Fruit fly (Drosophila melanogaster) whole organism, embryonic: Measurements from ENCODE around the gene cic.
A peak's percentile ranks its signal among the peaks of the same experiment; 100 is the strongest.

Source experiments
- Atf6 ChIP-seq: fragments of 200-800 bp; sonication (Bioruptor generic); IDR thresholded peaks from 2 replicates; pipeline ENCODE4 v1.3.6; 2022; ENCODE audit warnings: missing biosample characterization, missing genetic modification characterization
- Bgb ChIP-seq: fragments of 200-800 bp; sonication (Bioruptor generic); IDR thresholded peaks from 2 replicates; pipeline ENCODE4 v1.3.6; 2022; ENCODE audit warnings: missing biosample characterization, missing genetic modification characterization; ENCODE audit not compliant: partially characterized antibody
- Bteb2 ChIP-seq: fragments of 200-800 bp; sonication (Bioruptor generic); optimal IDR thresholded peaks from 2 replicates; lab custom pipeline; 2016; ENCODE audit warnings: missing biosample characterization, missing genetic modification characterization
- CG10209 ChIP-seq: fragments of 200-800 bp; sonication (Bioruptor generic); optimal IDR thresholded peaks from 3 replicates; lab custom pipeline; 2017; ENCODE audit warnings: missing biosample characterization, mild to moderate bottlenecking, missing genetic modification characterization, missing genetic modification reagents
- CG10267 ChIP-seq: fragments of 200-800 bp; sonication (Bioruptor generic); optimal IDR thresholded peaks from 2 replicates; lab custom pipeline; 2018; ENCODE audit warnings: missing biosample characterization, mild to moderate bottlenecking, missing genetic modification characterization, moderate library complexity
- CG12942 ChIP-seq: fragments of 200-800 bp; sonication (Bioruptor generic); optimal IDR thresholded peaks from 3 replicates; lab custom pipeline; 2016; ENCODE audit warnings: missing biosample characterization, missing genetic modification characterization
- CG15479 ChIP-seq: fragments of 200-800 bp; sonication (Bioruptor generic); optimal IDR thresholded peaks from 3 replicates; lab custom pipeline; 2019; ENCODE audit warnings: missing biosample characterization, mild to moderate bottlenecking, missing genetic modification characterization, moderate library complexity
- CG1602 ChIP-seq: fragments of 200-800 bp; sonication (Bioruptor generic); optimal IDR thresholded peaks from 3 replicates; lab custom pipeline; 2016; ENCODE audit warnings: missing biosample characterization, missing genetic modification characterization
- CG17912 ChIP-seq: fragments of 200-800 bp; sonication (Bioruptor generic); optimal IDR thresholded peaks from 2 replicates; lab custom pipeline; 2018; ENCODE audit warnings: missing biosample characterization, mild to moderate bottlenecking, missing genetic modification characterization
- CG2129 ChIP-seq: fragments of 200-800 bp; sonication (Bioruptor generic); IDR thresholded peaks from 2 replicates; pipeline ENCODE4 v1.3.6; 2022; ENCODE audit warnings: missing biosample characterization, missing genetic modification characterization; ENCODE audit not compliant: partially characterized antibody
- CG4820 ChIP-seq: fragments of 200-800 bp; sonication (Bioruptor generic); optimal IDR thresholded peaks from 3 replicates; lab custom pipeline; 2016; ENCODE audit warnings: missing biosample characterization, missing genetic modification characterization
- CG7786 ChIP-seq: fragments of 200-800 bp; sonication (Bioruptor generic); optimal IDR thresholded peaks from 2 replicates; lab custom pipeline; 2016; ENCODE audit warnings: missing biosample characterization, missing genetic modification characterization
- CG7839 ChIP-seq: fragments of 200-800 bp; sonication (Bioruptor generic); optimal IDR thresholded peaks from 3 replicates; lab custom pipeline; 2018; ENCODE audit warnings: missing biosample characterization, mild to moderate bottlenecking, missing genetic modification characterization, moderate library complexity
- CG8359 ChIP-seq: fragments of 200-800 bp; sonication (Bioruptor generic); optimal IDR thresholded peaks from 2 replicates; lab custom pipeline; 2017; ENCODE audit warnings: missing biosample characterization, mild to moderate bottlenecking, missing genetic modification characterization, borderline replicate concordance
- CG8388 ChIP-seq: fragments of 200-800 bp; sonication (Bioruptor generic); optimal IDR thresholded peaks from 2 replicates; lab custom pipeline; 2019; ENCODE audit warnings: missing biosample characterization, mild to moderate bottlenecking, missing genetic modification characterization, moderate library complexity
- Dek ChIP-seq: fragments of 200-800 bp; sonication (Bioruptor generic); optimal IDR thresholded peaks from 3 replicates; lab custom pipeline; 2019; ENCODE audit warnings: missing biosample characterization, mild to moderate bottlenecking, missing genetic modification characterization, moderate library complexity
- Dref ChIP-seq: fragments of 200-800 bp; sonication (Bioruptor generic); IDR thresholded peaks from 2 replicates; pipeline ENCODE4 v1.3.6; 2022; ENCODE audit warnings: missing biosample characterization, missing genetic modification characterization
- Fer1 ChIP-seq: fragments of 200-800 bp; sonication (Bioruptor generic); optimal IDR thresholded peaks from 2 replicates; lab custom pipeline; 2017; ENCODE audit warnings: missing biosample characterization, mild to moderate bottlenecking, missing genetic modification characterization
- GATAe ChIP-seq: fragments of 200-800 bp; sonication (Bioruptor generic); conservative IDR thresholded peaks from 2 replicates; pipeline ENCODE4 v1.3.6; 2022; ENCODE audit warnings: missing biosample characterization, missing genetic modification characterization
- HLH4C ChIP-seq: fragments of 200-800 bp; sonication (Bioruptor generic); IDR thresholded peaks from 3 replicates; pipeline ENCODE4 v1.3.6; 2022; ENCODE audit warnings: missing biosample characterization, missing genetic modification characterization; ENCODE audit not compliant: partially characterized antibody
- Lim3 ChIP-seq: fragments of 200-800 bp; sonication (Bioruptor generic); IDR thresholded peaks from 2 replicates; pipeline ENCODE4 v1.3.6; 2022; ENCODE audit warnings: missing biosample characterization, missing genetic modification characterization
- Mrtf ChIP-seq: fragments of 200-800 bp; sonication (Bioruptor generic); IDR thresholded peaks from 3 replicates; pipeline ENCODE4 v1.3.6; 2022; ENCODE audit warnings: missing biosample characterization, missing genetic modification characterization
- NK7.1 ChIP-seq: fragments of 200-800 bp; sonication (Bioruptor generic); optimal IDR thresholded peaks from 3 replicates; lab custom pipeline; 2016; ENCODE audit warnings: missing biosample characterization, missing genetic modification characterization
- Nf-YA ChIP-seq: fragments of 200-800 bp; sonication (Bioruptor generic); IDR thresholded peaks from 2 replicates; pipeline ENCODE4 v1.3.6; 2022; ENCODE audit warnings: missing biosample characterization, missing genetic modification characterization
- Sox102F ChIP-seq: fragments of 200-800 bp; sonication (Bioruptor generic); optimal IDR thresholded peaks from 2 replicates; lab custom pipeline; 2018; ENCODE audit warnings: missing biosample characterization, mild to moderate bottlenecking, missing genetic modification characterization, moderate library complexity
- Taf1 ChIP-seq: fragments of 200-800 bp; sonication (Bioruptor generic); IDR thresholded peaks from 2 replicates; pipeline ENCODE4 v1.3.6; 2022; ENCODE audit warnings: missing biosample characterization, missing genetic modification characterization
- Tbp ChIP-seq: fragments of >200 bp; optimal IDR thresholded peaks from 2 replicates; lab custom pipeline; 2018; ENCODE audit warnings: missing biosample characterization, missing genetic modification characterization
- YL-1 ChIP-seq: fragments of 200-800 bp; sonication (Bioruptor generic); optimal IDR thresholded peaks from 3 replicates; lab custom pipeline; 2017; ENCODE audit warnings: missing biosample characterization, mild to moderate bottlenecking, missing genetic modification characterization
- ab ChIP-seq: fragments of 200-800 bp; sonication (Bioruptor generic); optimal IDR thresholded peaks from 2 replicates; lab custom pipeline; 2016; ENCODE audit warnings: missing biosample characterization, missing genetic modification characterization
- aop ChIP-seq: fragments of 200-800 bp; sonication (Bioruptor generic); IDR thresholded peaks from 2 replicates; pipeline ENCODE4 v1.3.6; 2022; ENCODE audit warnings: missing biosample characterization, missing genetic modification characterization
- ash1 ChIP-seq: fragments of 200-800 bp; sonication (Bioruptor generic); optimal IDR thresholded peaks from 2 replicates; lab custom pipeline; 2018; ENCODE audit warnings: missing biosample characterization, mild to moderate bottlenecking, missing genetic modification characterization
- br ChIP-seq: fragments of >200 bp; optimal IDR thresholded peaks from 2 replicates; lab custom pipeline; 2017
- croc ChIP-seq: fragments of 200-800 bp; sonication (Bioruptor generic); conservative IDR thresholded peaks from 3 replicates; pipeline ENCODE4 v1.3.6; 2022; ENCODE audit warnings: missing biosample characterization, missing genetic modification characterization
- ewg ChIP-seq: fragments of 200-800 bp; sonication (Bioruptor generic); optimal IDR thresholded peaks from 3 replicates; lab custom pipeline; 2017; ENCODE audit warnings: mild to moderate bottlenecking, missing biosample characterization, missing genetic modification reagents, missing genetic modification characterization
- fd64A ChIP-seq: fragments of 200-800 bp; sonication (Bioruptor generic); optimal IDR thresholded peaks from 3 replicates; lab custom pipeline; 2018; ENCODE audit warnings: missing biosample characterization, mild to moderate bottlenecking, missing genetic modification characterization
- ftz-f1 ChIP-seq: fragments of 200-800 bp; sonication (Bioruptor generic); optimal IDR thresholded peaks from 2 replicates; lab custom pipeline; 2016; ENCODE audit warnings: missing biosample characterization, missing genetic modification characterization
- jigr1 ChIP-seq: fragments of 200-800 bp; sonication (Bioruptor generic); IDR thresholded peaks from 3 replicates; pipeline ENCODE4 v1.3.6; 2022; ENCODE audit warnings: missing biosample characterization, missing genetic modification characterization
- nau ChIP-seq: fragments of 200-800 bp; sonication (Bioruptor generic); optimal IDR thresholded peaks from 3 replicates; lab custom pipeline; 2017; ENCODE audit warnings: missing biosample characterization, mild to moderate bottlenecking, missing genetic modification characterization, missing genetic modification reagents
- oc ChIP-seq: fragments of 200-800 bp; sonication (Bioruptor generic); optimal IDR thresholded peaks from 2 replicates; lab custom pipeline; 2018; ENCODE audit warnings: missing biosample characterization, mild to moderate bottlenecking, missing genetic modification characterization, moderate library complexity
- pnt ChIP-seq: fragments of 200-800 bp; sonication (Bioruptor generic); optimal IDR thresholded peaks from 3 replicates; lab custom pipeline; 2016; ENCODE audit warnings: missing biosample characterization, missing genetic modification characterization
- run ChIP-seq: fragments of 200-800 bp; sonication (Bioruptor generic); optimal IDR thresholded peaks from 3 replicates; lab custom pipeline; 2018; ENCODE audit warnings: missing biosample characterization, mild to moderate bottlenecking, missing genetic modification characterization
- sima ChIP-seq: fragments of 200-800 bp; sonication (Bioruptor generic); optimal IDR thresholded peaks from 2 replicates; lab custom pipeline; 2016; ENCODE audit warnings: missing biosample characterization, missing genetic modification characterization
- sug ChIP-seq: fragments of 200-800 bp; optimal IDR thresholded peaks from 2 replicates; lab custom pipeline; 2019; ENCODE audit warnings: missing biosample characterization, mild to moderate bottlenecking, missing genetic modification characterization, moderate library complexity
- tll ChIP-seq, 2 experiments: fragments of 200-800 bp in 1 of 2; fragments of >200 bp in 1 of 2; sonication (Bioruptor generic) in 1 of 2; optimal IDR thresholded peaks; 2 replicates each; lab custom pipeline; 2017 to 2019; ENCODE audit warnings: missing biosample characterization in 2 of 2, missing genetic modification characterization in 2 of 2, mild to moderate bottlenecking in 1 of 2, moderate library complexity in 1 of 2
- toy ChIP-seq: fragments of 200-800 bp; sonication (Bioruptor generic); IDR thresholded peaks from 2 replicates; pipeline ENCODE4 v1.3.6; 2022; ENCODE audit warnings: missing biosample characterization, missing genetic modification characterization
- twi ChIP-seq: fragments of 200-800 bp; optimal IDR thresholded peaks from 2 replicates; lab custom pipeline; 2019; ENCODE audit warnings: missing biosample characterization, mild to moderate bottlenecking, missing genetic modification characterization, moderate library complexity
- usp ChIP-seq: fragments of >200 bp; optimal IDR thresholded peaks from 2 replicates; lab custom pipeline; 2017; ENCODE audit warnings: missing biosample characterization, missing genetic modification characterization
- vnd ChIP-seq: fragments of 200-800 bp; sonication (Bioruptor generic); IDR thresholded peaks from 3 replicates; pipeline ENCODE4 v1.3.6; 2022; ENCODE audit warnings: missing biosample characterization, missing genetic modification characterization; ENCODE audit not compliant: partially characterized antibody
- wor ChIP-seq: fragments of 200-800 bp; sonication (Bioruptor generic); IDR thresholded peaks from 2 replicates; pipeline ENCODE4 v1.3.6; 2022; ENCODE audit warnings: missing biosample characterization, missing genetic modification characterization
- yki ChIP-seq: fragments of >200 bp; optimal IDR thresholded peaks from 3 replicates; lab custom pipeline; 2018
- zfh2 ChIP-seq: fragments of 200-800 bp; sonication (Bioruptor generic); optimal IDR thresholded peaks from 2 replicates; lab custom pipeline; 2016; ENCODE audit warnings: missing biosample characterization, missing genetic modification characterization

Gene cic

dm6 chr3R:20263793-20264483, 11.4 kb downstream of the cic start (continued):
- peak; percentile 19 for TF ChIP-seq Fer1
- no peak for TF ChIP-seq aop (GFP tag; lab: Robert Waterston, UW)
- TF ChIP-seq CG15479 (GFP tag; lab: Kevin White, UChicago): no peak
- no peak for TF ChIP-seq jigr1
- TF ChIP-seq Dek (tag; lab: Kevin White, UChicago): no peak
- no peak for TF ChIP-seq vnd (GFP tag; lab: Robert Waterston, UW)
- TF ChIP-seq Tbp: no peak
- no peak for TF ChIP-seq CG8359 (GFP tag; lab: Kevin White, UChicago)
- no peak for TF ChIP-seq br (lab: Kevin White, UChicago)
- no peak for TF ChIP-seq CG4820
- no peak for TF ChIP-seq ewg
- no peak for TF ChIP-seq pnt
- TF ChIP-seq wor (GFP tag; lab: Robert Waterston, UW): no peak
- no peak for TF ChIP-seq NK7.1 (GFP tag; lab: Kevin White, UChicago)
- TF ChIP-seq twi (tag; lab: Kevin White, UChicago): peak; percentile 47
- no peak for TF ChIP-seq CG17912 (GFP tag; lab: Kevin White, UChicago)
- TF ChIP-seq tll (GFP tag; optimal IDR thresholded peaks at IDR 0.05; lab: Kevin White, UChicago): no peak
- no peak for TF ChIP-seq GATAe (GFP tag; lab: Robert Waterston, UW)
- TF ChIP-seq ash1 (GFP tag; lab: Kevin White, UChicago): no peak
- no peak for TF ChIP-seq Taf1 (GFP tag; lab: Robert Waterston, UW)
- TF ChIP-seq CG12942: no peak
- TF ChIP-seq ftz-f1: no peak
- TF ChIP-seq fd64A: peak; percentile 54
- TF ChIP-seq CG8388: no peak
- no peak for TF ChIP-seq yki
- TF ChIP-seq Dref (GFP tag; lab: Robert Waterston, UW): no peak
- no peak for TF ChIP-seq Atf6 (GFP tag; lab: Robert Waterston, UW)
- peak; percentile 55 for TF ChIP-seq nau
- TF ChIP-seq sug (tag; lab: Kevin White, UChicago): peak; percentile 23
- TF ChIP-seq oc (tag; lab: Kevin White, UChicago): no peak
- no peak for TF ChIP-seq usp (GFP tag; lab: Kevin White, UChicago)
- TF ChIP-seq CG7786: no peak
- TF ChIP-seq YL-1 (GFP tag; lab: Kevin White, UChicago): peak; percentile 18
- TF ChIP-seq Sox102F (GFP tag; lab: Kevin White, UChicago): no peak
- TF ChIP-seq Nf-YA (GFP tag; lab: Robert Waterston, UW): no peak
- no peak for TF ChIP-seq Lim3
- TF ChIP-seq CG2129 (GFP tag; lab: Robert Waterston, UW): no peak
- TF ChIP-seq CG1602: no peak
- TF ChIP-seq CG10209 (GFP tag; lab: Kevin White, UChicago): no peak
- TF ChIP-seq HLH4C: no peak
- TF ChIP-seq Mrtf (GFP tag; lab: Robert Waterston, UW): no peak
- TF ChIP-seq sima (GFP tag; lab: Kevin White, UChicago): no peak
- TF ChIP-seq Bteb2 (GFP tag; lab: Kevin White, UChicago): no peak
- TF ChIP-seq Bgb: no peak
- TF ChIP-seq CG7839: no peak
- no peak for TF ChIP-seq croc (GFP tag; lab: Robert Waterston, UW)
- TF ChIP-seq CG10267: no peak
- TF ChIP-seq run (tag; lab: Kevin White, UChicago): no peak
- no peak for TF ChIP-seq toy (GFP tag; lab: Robert Waterston, UW)
- no peak for TF ChIP-seq ab (GFP tag; lab: Kevin White, UChicago)
- TF ChIP-seq zfh2 (GFP tag; lab: Kevin White, UChicago): no peak
